Worm (Caenorhabditis elegans) whole organism, young adult: ENCODE results near the gene srg-25.
A peak's percentile ranks its signal among the peaks of the same experiment; 100 is the strongest.

Experiments
- B0019.2 ChIP-seq: fragments of 200-800 bp; sonication (Bioruptor generic); conservative IDR thresholded peaks from 2 replicates; pipeline ENCODE4 v1.3.6; 2022; ENCODE audit warnings: missing genetic modification reagents, missing genetic modification characterization, missing compliant biosample characterization
- B0336.3 ChIP-seq: fragments of 200-800 bp; sonication (Bioruptor generic); IDR thresholded peaks from 2 replicates; pipeline ENCODE4 v1.3.6; 2022; ENCODE audit warnings: missing genetic modification characterization, missing compliant biosample characterization
- D2030.7 ChIP-seq: fragments of 200-800 bp; sonication (Bioruptor generic); IDR thresholded peaks from 2 replicates; pipeline ENCODE4 v1.3.6; 2022; ENCODE audit warnings: missing genetic modification reagents, missing genetic modification characterization, missing compliant biosample characterization
- F37B4.10 ChIP-seq: fragments of 200-800 bp; sonication (Bioruptor generic); IDR thresholded peaks from 2 replicates; pipeline ENCODE4 v1.3.6; 2022; ENCODE audit warnings: missing genetic modification characterization, missing compliant biosample characterization
- F57A8.1 ChIP-seq: fragments of 200-800 bp; sonication (Bioruptor generic); optimal IDR thresholded peaks from 2 replicates; lab custom pipeline; 2018; ENCODE audit warnings: mild to moderate bottlenecking, missing genetic modification characterization, moderate library complexity, missing compliant biosample characterization
- K12H6.12 ChIP-seq: fragments of 200-800 bp; sonication (Bioruptor generic); optimal IDR thresholded peaks from 2 replicates; lab custom pipeline; 2018; ENCODE audit warnings: mild to moderate bottlenecking, missing genetic modification characterization, missing compliant biosample characterization
- Y67H2A.10 ChIP-seq: fragments of 200-800 bp; sonication (Bioruptor generic); conservative IDR thresholded peaks from 2 replicates; pipeline ENCODE4 v1.3.6; 2022; ENCODE audit warnings: missing genetic modification reagents, missing genetic modification characterization, missing compliant biosample characterization
- ZK185.1 ChIP-seq: sonication (generic microtip); optimal IDR thresholded peaks from 2 replicates; lab custom pipeline; 2016; ENCODE audit warnings: mild to moderate bottlenecking, missing genetic modification characterization, missing compliant biosample characterization; ENCODE audit not compliant: poor library complexity, severe bottlenecking
- atf-7 ChIP-seq: sonication (generic microtip); optimal IDR thresholded peaks from 2 replicates; lab custom pipeline; 2017; ENCODE audit warnings: mild to moderate bottlenecking, missing genetic modification characterization, missing compliant biosample characterization
- attf-6 ChIP-seq: fragments of 200-800 bp; sonication (Bioruptor generic); IDR thresholded peaks from 2 replicates; pipeline ENCODE4 v1.3.6; 2022; ENCODE audit warnings: missing genetic modification reagents, missing genetic modification characterization, missing compliant biosample characterization
- ceh-100 ChIP-seq: fragments of 200-800 bp; sonication (Bioruptor generic); IDR thresholded peaks from 2 replicates; pipeline ENCODE4 v1.3.6; 2022; ENCODE audit warnings: missing genetic modification reagents, missing genetic modification characterization, missing compliant biosample characterization
- dox-1 ChIP-seq: fragments of 200-800 bp; sonication (Bioruptor generic); IDR thresholded peaks from 2 replicates; pipeline ENCODE4 v1.3.6; 2022; ENCODE audit warnings: missing genetic modification reagents, missing genetic modification characterization, missing compliant biosample characterization
- dpff-1 ChIP-seq: sonication (generic microtip); optimal IDR thresholded peaks from 2 replicates; lab custom pipeline; 2017; ENCODE audit warnings: mild to moderate bottlenecking, missing genetic modification characterization, missing compliant biosample characterization
- dpl-1 ChIP-seq: fragments of 150-350 bp; optimal IDR thresholded peaks from 2 replicates; lab custom pipeline; 2014; ENCODE audit warnings: missing biosample characterization, missing genetic modification reagents, missing genetic modification characterization
- egl-18 ChIP-seq: fragments of 200-800 bp; sonication (Bioruptor generic); IDR thresholded peaks from 2 replicates; pipeline ENCODE4 v1.3.6; 2022; ENCODE audit warnings: missing genetic modification reagents, missing genetic modification characterization, missing compliant biosample characterization
- ets-4 ChIP-seq: fragments of 200-800 bp; sonication (Bioruptor generic); optimal IDR thresholded peaks from 2 replicates; lab custom pipeline; 2018; ENCODE audit warnings: mild to moderate bottlenecking, missing genetic modification characterization, missing compliant biosample characterization
- hrde-1 ChIP-seq: sonication (generic microtip); optimal IDR thresholded peaks from 2 replicates; lab custom pipeline; 2016; ENCODE audit warnings: missing genetic modification characterization, mild to moderate bottlenecking, missing compliant biosample characterization, moderate library complexity, missing genotype, missing genetic modification reagents, borderline replicate concordance
- hsf-1 ChIP-seq: fragments of 200-800 bp; sonication (Bioruptor generic); IDR thresholded peaks from 2 replicates; pipeline ENCODE4 v1.3.6; 2022; ENCODE audit warnings: missing genetic modification reagents, missing genetic modification characterization, missing compliant biosample characterization
- lag-1 ChIP-seq: fragments of 200-800 bp; sonication (Bioruptor generic); IDR thresholded peaks from 2 replicates; pipeline ENCODE4 v1.3.6; 2022; ENCODE audit warnings: missing genetic modification reagents, missing genetic modification characterization, missing compliant biosample characterization
- let-607 ChIP-seq, 2 experiments: fragments of 200-800 bp in 1 of 2; sonication (Bioruptor generic) in 1 of 2; sonication (generic microtip) in 1 of 2; optimal IDR thresholded peaks; 2 replicates each; lab custom pipeline; 2016 to 2018; ENCODE audit warnings: mild to moderate bottlenecking in 2 of 2, missing compliant biosample characterization in 2 of 2, missing genetic modification characterization in 2 of 2, moderate library complexity in 2 of 2, missing genotype in 1 of 2
- lin-54 ChIP-seq: fragments of 200-800 bp; sonication (Bioruptor generic); optimal IDR thresholded peaks from 2 replicates; lab custom pipeline; 2018; ENCODE audit warnings: mild to moderate bottlenecking, missing genetic modification characterization, missing compliant biosample characterization
- lir-1 ChIP-seq: fragments of 200-800 bp; sonication (Bioruptor generic); conservative IDR thresholded peaks from 2 replicates; pipeline ENCODE4 v1.3.6; 2022; ENCODE audit warnings: missing genetic modification reagents, missing genetic modification characterization, missing compliant biosample characterization
- mes-4 ChIP-seq: sonication (generic microtip); optimal IDR thresholded peaks from 2 replicates; lab custom pipeline; 2016; ENCODE audit warnings: missing genotype, missing genetic modification characterization, missing compliant biosample characterization
- nfyb-1 ChIP-seq: fragments of 200-800 bp; sonication (Bioruptor generic); IDR thresholded peaks from 2 replicates; pipeline ENCODE4 v1.3.6; 2022; ENCODE audit warnings: missing genetic modification reagents, missing genetic modification characterization, missing compliant biosample characterization
- nhr-80 ChIP-seq: sonication (generic microtip); optimal IDR thresholded peaks from 2 replicates; lab custom pipeline; 2016; ENCODE audit warnings: missing genetic modification characterization, missing compliant biosample characterization
- nhr-90 ChIP-seq: sonication (generic microtip); optimal IDR thresholded peaks from 2 replicates; lab custom pipeline; 2016; ENCODE audit warnings: missing genotype, mild to moderate bottlenecking, missing genetic modification characterization, missing compliant biosample characterization
- pbrm-1 ChIP-seq: fragments of 200-800 bp; sonication (Bioruptor generic); IDR thresholded peaks from 2 replicates; pipeline ENCODE4 v1.3.6; 2022; ENCODE audit warnings: missing genetic modification reagents, missing genetic modification characterization, missing compliant biosample characterization
- sdz-38 ChIP-seq: sonication (generic microtip); optimal IDR thresholded peaks from 2 replicates; lab custom pipeline; 2016; ENCODE audit warnings: missing genotype, missing genetic modification characterization, missing compliant biosample characterization
- sea-2 ChIP-seq: fragments of 200-800 bp; sonication (Bioruptor generic); IDR thresholded peaks from 2 replicates; pipeline ENCODE4 v1.3.6; 2022; ENCODE audit warnings: missing genetic modification characterization, missing compliant biosample characterization
- somi-1 ChIP-seq: fragments of 200-800 bp; sonication (Bioruptor generic); optimal IDR thresholded peaks from 2 replicates; lab custom pipeline; 2018; ENCODE audit warnings: mild to moderate bottlenecking, missing genetic modification characterization, missing compliant biosample characterization
- zfh-2 ChIP-seq: fragments of 200-800 bp; sonication (Bioruptor generic); conservative IDR thresholded peaks from 2 replicates; pipeline ENCODE4 v1.3.6; 2022; ENCODE audit warnings: missing genetic modification reagents, missing genetic modification characterization, missing compliant biosample characterization
- ztf-22 ChIP-seq: fragments of 200-800 bp; sonication (Bioruptor generic); optimal IDR thresholded peaks from 2 replicates; lab custom pipeline; 2018; ENCODE audit warnings: mild to moderate bottlenecking, missing genetic modification characterization, moderate library complexity, missing compliant biosample characterization
- ztf-25 ChIP-seq: fragments of 200-800 bp; sonication (Bioruptor generic); IDR thresholded peaks from 2 replicates; pipeline ENCODE4 v1.3.6; 2022; ENCODE audit warnings: missing genetic modification reagents, missing genetic modification characterization, missing compliant biosample characterization
- ztf-26 ChIP-seq: sonication (generic microtip); optimal IDR thresholded peaks from 2 replicates; lab custom pipeline; 2017; ENCODE audit warnings: missing genetic modification characterization, missing compliant biosample characterization
- ztf-28 ChIP-seq: fragments of 200-800 bp; sonication (Bioruptor generic); IDR thresholded peaks from 2 replicates; pipeline ENCODE4 v1.3.6; 2022; ENCODE audit warnings: missing genetic modification reagents, missing genetic modification characterization, missing compliant biosample characterization

The srg-25 gene

ce11 chrV:5345419-5345818, at the start of gene srg-25:
Gene srg-25 (minus strand): TSS chrV:5345519.
- TF ChIP-seq zfh-2 (GFP tag; lab: Robert Waterston, UW) (no peak), B0336.3 (GFP tag; lab: Robert Waterston, UW) (no peak), D2030.7 (GFP tag; lab: Robert Waterston, UW) (no peak)

ce11 chrV:5392993-5393628, 47.8 kb upstream of the srg-25 start, which contains the start of gene C35A11.4:
Gene C35A11.4 (minus strand): TSS chrV:5393148.
- TF ChIP-seq dpff-1 (tag; lab: Kevin White, UChicago) = no peak
- TF ChIP-seq nhr-80 (tag; lab: Kevin White, UChicago) = peak; percentile 81
- peak in 1 of 2 experiments; percentile 3 for TF ChIP-seq let-607 (tag; optimal IDR thresholded peaks at IDR 0.05; lab: Kevin White, UChicago)
- TF ChIP-seq nfyb-1 = 0 out of 2 replicates have a peak, but pooled peaks have one; percentile 45
- TF ChIP-seq ztf-28 (GFP tag; lab: Robert Waterston, UW) = no peak
- peak; percentile 55 for TF ChIP-seq ets-4 (GFP tag; lab: Kevin White, UChicago)
- peak; percentile 3 for TF ChIP-seq nhr-90 (tag; lab: Kevin White, UChicago)

- no peak for TF ChIP-seq F57A8.1 (GFP tag; lab: Kevin White, UChicago)
- TF ChIP-seq dox-1 (GFP tag; lab: Robert Waterston, UW) = no peak
- TF ChIP-seq mes-4 (tag; lab: Kevin White, UChicago) = no peak
- no peak for TF ChIP-seq ZK185.1 (tag; lab: Kevin White, UChicago)
- TF ChIP-seq dpl-1 (GFP tag; lab: Kevin White, UChicago) = no peak
- TF ChIP-seq ztf-22 = no peak
- no peak for TF ChIP-seq let-607 (tag; optimal IDR thresholded peaks at IDR 0.05; lab: Kevin White, UChicago)
- no peak for TF ChIP-seq F37B4.10
- TF ChIP-seq, all 124 proteins: peak for 0
Observed at ce11 chrV:5385914-5386493, 40.7 kb upstream of the srg-25 start, which contains the start of gene C35A11.2. Gene C35A11.2 (plus strand): TSS chrV:5386299.

- TF ChIP-seq atf-7 (tag; lab: Kevin White, UChicago) = no peak
- no peak for TF ChIP-seq sea-2
- no peak for TF ChIP-seq pbrm-1 (GFP tag; lab: Robert Waterston, UW)
- no peak for TF ChIP-seq lir-1 (GFP tag; lab: Robert Waterston, UW)
- no peak for TF ChIP-seq ztf-26
- no peak for TF ChIP-seq Y67H2A.10 (GFP tag; lab: Robert Waterston, UW)
- TF ChIP-seq hsf-1 (GFP tag; lab: Robert Waterston, UW) = no peak
- no peak for TF ChIP-seq hrde-1
- TF ChIP-seq, all 124 proteins: peak for 0
Observed at ce11 chrV:5372118-5372517, 26.8 kb upstream of the srg-25 start, which contains the start of gene C35A11.3. Gene C35A11.3 (plus strand): TSS chrV:5372418.

- TF ChIP-seq ceh-100 (no peak), nhr-90 (tag; lab: Kevin White, UChicago) (no peak)
Observed at ce11 chrV:5368792-5369191, 23.5 kb upstream of the srg-25 start, which contains the start of gene T09D3.9. Gene T09D3.9 (minus strand): TSS chrV:5368892.

- no peak for TF ChIP-seq sdz-38 (tag; lab: Kevin White, UChicago)
- TF ChIP-seq somi-1 (GFP tag; lab: Kevin White, UChicago) = no peak
- TF ChIP-seq egl-18 = no peak
- TF ChIP-seq B0019.2 = no peak
- TF ChIP-seq lag-1 (GFP tag; lab: Robert Waterston, UW) = no peak
- TF ChIP-seq sea-2 = no peak
- no peak for TF ChIP-seq lin-54 (GFP tag; lab: Kevin White, UChicago)
- TF ChIP-seq ztf-25 = no peak
- TF ChIP-seq K12H6.12 (tag; lab: Kevin White, UChicago) = no peak
- TF ChIP-seq attf-6 (GFP tag; lab: Robert Waterston, UW) = no peak
- TF ChIP-seq ztf-28 (GFP tag; lab: Robert Waterston, UW) = no peak
Observed at ce11 chrV:5364863-5365262, 19.5 kb upstream of the srg-25 start, which contains the start of gene T09D3.8. Gene T09D3.8 (plus strand): TSS chrV:5365163.
